Fruit fly (Drosophila melanogaster) whole organism, wandering third instar larva: ENCODE measurements around the gene MTF-1.

Experiments
- GATAd ChIP-seq: sonication (Bioruptor generic); optimal IDR thresholded peaks from 2 replicates; lab custom pipeline; 2016; ENCODE audit warnings: missing biosample characterization, missing genetic modification characterization
- Hr78 ChIP-seq: fragments of >200 bp; optimal IDR thresholded peaks from 2 replicates; lab custom pipeline; 2017; ENCODE audit warnings: missing biosample characterization, missing genetic modification characterization
- Hr83 ChIP-seq: fragments of 200-300 bp; sonication (Bioruptor generic); optimal IDR thresholded peaks from 2 replicates; lab custom pipeline; 2016; ENCODE audit warnings: missing biosample characterization, mild to moderate bottlenecking, missing genetic modification characterization, moderate library complexity; ENCODE audit not compliant: poor library complexity, severe bottlenecking
- Rel ChIP-seq, 2 experiments: fragments of 200-800 bp; sonication (Bioruptor generic) in 1 of 2; optimal IDR thresholded peaks; 2 replicates in 1 of 2; 3 replicates in 1 of 2; lab custom pipeline; 2016 to 2019; ENCODE audit warnings: mild to moderate bottlenecking in 2 of 2, missing biosample characterization in 2 of 2, missing genetic modification characterization in 2 of 2, moderate library complexity in 1 of 2
- ey ChIP-seq: fragments of 200-800 bp; sonication (Bioruptor generic); optimal IDR thresholded peaks from 2 replicates; lab custom pipeline; 2016; ENCODE audit warnings: missing biosample characterization, missing genetic modification characterization
- foxo ChIP-seq, 2 experiments: fragments of 200-800 bp; sonication (Bioruptor generic); optimal IDR thresholded peaks; 2 replicates in 1 of 2; 3 replicates in 1 of 2; lab custom pipeline; 2016 to 2017; ENCODE audit warnings: missing biosample characterization in 2 of 2, missing genetic modification characterization in 2 of 2
- h ChIP-seq: fragments of 200-800 bp; sonication (Bioruptor generic); optimal IDR thresholded peaks from 3 replicates; lab custom pipeline; 2016; ENCODE audit warnings: missing biosample characterization, mild to moderate bottlenecking, missing genetic modification characterization
- lola ChIP-seq: fragments of >200 bp; optimal IDR thresholded peaks from 2 replicates; lab custom pipeline; 2017; ENCODE audit warnings: missing biosample characterization, missing genetic modification characterization
- psq ChIP-seq: fragments of 200-800 bp; sonication (Bioruptor generic); optimal IDR thresholded peaks from 3 replicates; lab custom pipeline; 2017; ENCODE audit warnings: missing biosample characterization, mild to moderate bottlenecking, missing genetic modification characterization, moderate library complexity
- tai ChIP-seq: sonication (Bioruptor generic); optimal IDR thresholded peaks from 2 replicates; lab custom pipeline; 2016; ENCODE audit warnings: missing biosample characterization, missing genetic modification characterization

DNA sequence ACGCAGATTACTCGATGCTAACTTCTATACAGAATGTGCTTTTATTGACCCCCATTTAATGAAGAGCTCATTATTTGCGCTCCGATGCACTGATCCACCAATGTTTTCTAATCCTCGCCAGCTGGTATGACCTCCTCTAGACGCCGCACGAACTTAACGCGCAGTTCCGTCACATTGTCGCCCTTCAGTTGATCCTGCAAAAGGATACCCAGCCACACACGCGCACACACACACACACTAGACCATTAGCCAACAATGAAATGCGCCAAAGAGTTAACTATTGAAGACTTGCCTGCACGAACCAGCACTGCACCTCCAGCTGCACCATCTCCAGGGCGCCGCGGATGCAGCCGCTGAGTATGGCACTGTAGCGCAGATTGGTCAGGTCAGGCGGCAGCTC, 8.7 kb downstream of the MTF-1 start:
- no peak for TF ChIP-seq psq (GFP tag; lab: Kevin White, UChicago)
- no peak for TF ChIP-seq ey
- no peak for TF ChIP-seq h
- TF ChIP-seq Rel (GFP tag; optimal IDR thresholded peaks at IDR 0.05; lab: Kevin White, UChicago): no peak
- no peak for TF ChIP-seq Rel (tag; optimal IDR thresholded peaks at IDR 0.05; lab: Kevin White, UChicago)
- TF ChIP-seq foxo (GFP tag; optimal IDR thresholded peaks at IDR 0.05; lab: Kevin White, UChicago): no peak
- no peak for TF ChIP-seq lola (GFP tag; lab: Kevin White, UChicago)
- no peak for TF ChIP-seq tai (GFP tag; lab: Kevin White, UChicago)
- TF ChIP-seq Hr78 (GFP tag; lab: Kevin White, UChicago): no peak
- TF ChIP-seq GATAd (GFP tag; lab: Kevin White, UChicago): no peak
- no peak for TF ChIP-seq Hr83
